Fruit fly (Drosophila melanogaster) whole organism, prepupa: ENCODE data around the gene CG11779.
A peak's percentile ranks its signal among the peaks of the same experiment; 100 is the strongest.

Experiments used
- Blimp-1 ChIP-seq: fragments of 200-800 bp; sonication (Bioruptor generic); optimal IDR thresholded peaks from 3 replicates; lab custom pipeline; 2017; ENCODE audit warnings: missing biosample characterization, missing genetic modification characterization, mild to moderate bottlenecking, moderate library complexity, missing genetic modification reagents
- CG10631 ChIP-seq: fragments of 200-800 bp; sonication (Bioruptor generic); optimal IDR thresholded peaks from 2 replicates; lab custom pipeline; 2016; ENCODE audit warnings: missing biosample characterization, missing genetic modification characterization
- CG10669 ChIP-seq: fragments of 200-800 bp; sonication (Bioruptor generic); optimal IDR thresholded peaks from 3 replicates; lab custom pipeline; 2018; ENCODE audit warnings: missing biosample characterization, mild to moderate bottlenecking, missing genetic modification characterization, moderate library complexity
- CG11294 ChIP-seq: fragments of 200-800 bp; sonication (Bioruptor generic); IDR thresholded peaks from 2 replicates; pipeline ENCODE4 v1.3.6; 2022; ENCODE audit warnings: missing biosample characterization, missing genetic modification characterization
- CG11762 ChIP-seq: fragments of 200-800 bp; sonication (Bioruptor generic); optimal IDR thresholded peaks from 3 replicates; lab custom pipeline; 2016; ENCODE audit warnings: missing biosample characterization, missing genetic modification characterization; ENCODE audit not compliant: insufficient read depth
- CG11902 ChIP-seq: fragments of 200-800 bp; sonication (Bioruptor generic); optimal IDR thresholded peaks from 3 replicates; lab custom pipeline; 2016; ENCODE audit warnings: missing biosample characterization, missing genetic modification characterization
- CG16779 ChIP-seq: fragments of 200-800 bp; sonication (Bioruptor generic); optimal IDR thresholded peaks from 3 replicates; lab custom pipeline; 2017; ENCODE audit warnings: missing biosample characterization, mild to moderate bottlenecking, missing genetic modification characterization
- CG3032 ChIP-seq: fragments of 200-800 bp; optimal IDR thresholded peaks from 2 replicates; lab custom pipeline; 2019; ENCODE audit warnings: missing biosample characterization, mild to moderate bottlenecking, missing genetic modification characterization, moderate library complexity
- CG31627 ChIP-seq: fragments of 200-800 bp; sonication (Bioruptor generic); optimal IDR thresholded peaks from 3 replicates; lab custom pipeline; 2016; ENCODE audit warnings: missing biosample characterization, missing genetic modification characterization
- CG32006 ChIP-seq: fragments of 200-800 bp; sonication (Bioruptor generic); optimal IDR thresholded peaks from 3 replicates; lab custom pipeline; 2017; ENCODE audit warnings: missing biosample characterization, mild to moderate bottlenecking, missing genetic modification characterization
- CG34406 ChIP-seq: fragments of 200-800 bp; sonication (Bioruptor generic); optimal IDR thresholded peaks from 3 replicates; lab custom pipeline; 2016; ENCODE audit warnings: missing biosample characterization, missing genetic modification characterization
- CG3919 ChIP-seq: fragments of 200-800 bp; sonication (Bioruptor generic); optimal IDR thresholded peaks from 3 replicates; lab custom pipeline; 2016; ENCODE audit warnings: missing biosample characterization, missing genetic modification characterization
- CG6792 ChIP-seq: fragments of 200-800 bp; sonication (Bioruptor generic); optimal IDR thresholded peaks from 3 replicates; lab custom pipeline; 2016; ENCODE audit warnings: missing biosample characterization, missing genetic modification characterization
- CG6808 ChIP-seq: fragments of 200-800 bp; sonication (Bioruptor generic); optimal IDR thresholded peaks from 3 replicates; lab custom pipeline; 2017; ENCODE audit warnings: missing biosample characterization, missing genetic modification characterization, mild to moderate bottlenecking, moderate library complexity, missing genetic modification reagents
- CG6854 ChIP-seq: fragments of 200-800 bp; sonication (Bioruptor generic); optimal IDR thresholded peaks from 2 replicates; lab custom pipeline; 2017; ENCODE audit warnings: missing biosample characterization, mild to moderate bottlenecking, missing genetic modification characterization
- CG7368 ChIP-seq: fragments of 200-800 bp; sonication (Bioruptor generic); optimal IDR thresholded peaks from 3 replicates; lab custom pipeline; 2016; ENCODE audit warnings: missing biosample characterization, missing genetic modification characterization
- CG8119 ChIP-seq: fragments of 200-800 bp; sonication (Bioruptor generic); IDR thresholded peaks from 3 replicates; pipeline ENCODE4 v1.3.6; 2022; ENCODE audit warnings: missing biosample characterization, missing genetic modification characterization
- CG8319 ChIP-seq: fragments of 200-800 bp; sonication (Bioruptor generic); optimal IDR thresholded peaks from 3 replicates; lab custom pipeline; 2016; ENCODE audit warnings: missing biosample characterization, missing genetic modification characterization
- CG8632 ChIP-seq: fragments of 200-800 bp; sonication (Bioruptor generic); optimal IDR thresholded peaks from 3 replicates; lab custom pipeline; 2016; ENCODE audit warnings: missing biosample characterization, missing genetic modification characterization
- CG9139 ChIP-seq: fragments of 200-800 bp; sonication (Bioruptor generic); optimal IDR thresholded peaks from 3 replicates; lab custom pipeline; 2017; ENCODE audit warnings: missing biosample characterization, mild to moderate bottlenecking, missing genetic modification characterization
- Eip78C ChIP-seq: fragments of 200-800 bp; sonication (Bioruptor generic); peaks from one replicate; lab custom pipeline; 2016; ENCODE audit warnings: missing biosample characterization, missing genetic modification characterization
- Eip93F ChIP-seq: fragments of 200-800 bp; sonication (Bioruptor generic); optimal IDR thresholded peaks from 2 replicates; lab custom pipeline; 2016; ENCODE audit warnings: missing biosample characterization, mild to moderate bottlenecking, missing genetic modification characterization
- Ets21C ChIP-seq: fragments of 200-800 bp; sonication (Bioruptor generic); optimal IDR thresholded peaks from 3 replicates; lab custom pipeline; 2016; ENCODE audit warnings: missing biosample characterization, missing genetic modification characterization
- Gug ChIP-seq: fragments of 200-800 bp; sonication (Bioruptor generic); IDR thresholded peaks from 2 replicates; pipeline ENCODE4 v1.3.6; 2022; ENCODE audit warnings: missing biosample characterization, missing genetic modification characterization
- Hr39 ChIP-seq: fragments of 200-800 bp; sonication (Bioruptor generic); optimal IDR thresholded peaks from 2 replicates; lab custom pipeline; 2016; ENCODE audit warnings: missing biosample characterization, missing genetic modification characterization
- Hr4 ChIP-seq: fragments of 200-800 bp; sonication (Bioruptor generic); optimal IDR thresholded peaks from 3 replicates; lab custom pipeline; 2016; ENCODE audit warnings: missing biosample characterization, missing genetic modification characterization
- Met ChIP-seq: fragments of 200-800 bp; sonication (Bioruptor generic); optimal IDR thresholded peaks from 3 replicates; lab custom pipeline; 2016; ENCODE audit warnings: missing biosample characterization, missing genetic modification characterization
- Sox102F ChIP-seq: fragments of 200-800 bp; sonication (Bioruptor generic); optimal IDR thresholded peaks from 2 replicates; lab custom pipeline; 2016; ENCODE audit warnings: missing biosample characterization, mild to moderate bottlenecking, missing genetic modification characterization
- Sox14 ChIP-seq: fragments of 200-800 bp; sonication (Bioruptor generic); optimal IDR thresholded peaks from 3 replicates; lab custom pipeline; 2016; ENCODE audit warnings: missing biosample characterization, missing genetic modification characterization
- Sox15 ChIP-seq: fragments of 200-800 bp; sonication (Bioruptor generic); optimal IDR thresholded peaks from 3 replicates; lab custom pipeline; 2016; ENCODE audit warnings: missing biosample characterization, missing genetic modification characterization
- acj6 ChIP-seq: fragments of 200-800 bp; sonication (Bioruptor generic); optimal IDR thresholded peaks from 3 replicates; lab custom pipeline; 2016; ENCODE audit warnings: missing biosample characterization, missing genetic modification characterization
- cyc ChIP-seq: fragments of 200-800 bp; sonication (Bioruptor generic); optimal IDR thresholded peaks from 3 replicates; lab custom pipeline; 2016; ENCODE audit warnings: missing biosample characterization, missing genetic modification characterization
- dsx ChIP-seq: fragments of 200-800 bp; optimal IDR thresholded peaks from 3 replicates; lab custom pipeline; 2019; ENCODE audit warnings: missing biosample characterization, mild to moderate bottlenecking, missing genetic modification characterization, moderate library complexity; ENCODE audit not compliant: poor library complexity, severe bottlenecking
- eg ChIP-seq: fragments of 200-800 bp; sonication (Bioruptor generic); IDR thresholded peaks from 3 replicates; pipeline ENCODE4 v1.3.6; 2022; ENCODE audit warnings: missing biosample characterization, missing genetic modification characterization
- esn ChIP-seq: fragments of 200-800 bp; sonication (Bioruptor generic); optimal IDR thresholded peaks from 2 replicates; lab custom pipeline; 2016; ENCODE audit warnings: missing biosample characterization, mild to moderate bottlenecking, missing genetic modification characterization, moderate library complexity
- fkh ChIP-seq: fragments of 200-800 bp; sonication (Bioruptor generic); optimal IDR thresholded peaks from 3 replicates; lab custom pipeline; 2017; ENCODE audit warnings: missing biosample characterization, mild to moderate bottlenecking, missing genetic modification characterization, moderate library complexity
- lz ChIP-seq: fragments of 200-800 bp; sonication (Bioruptor generic); optimal IDR thresholded peaks from 3 replicates; lab custom pipeline; 2016; ENCODE audit warnings: missing biosample characterization, missing genetic modification characterization
- net ChIP-seq: fragments of 200-800 bp; sonication (Bioruptor generic); optimal IDR thresholded peaks from 3 replicates; lab custom pipeline; 2016; ENCODE audit warnings: missing biosample characterization, missing genetic modification characterization
- pdm3 ChIP-seq: fragments of 200-800 bp; sonication (Bioruptor generic); optimal IDR thresholded peaks from 3 replicates; lab custom pipeline; 2016; ENCODE audit warnings: missing biosample characterization, missing genetic modification characterization
- salr ChIP-seq, 2 experiments: fragments of 200-800 bp; sonication (Bioruptor generic); optimal IDR thresholded peaks; 3 replicates each; lab custom pipeline; 2016 to 2018; ENCODE audit warnings: missing biosample characterization in 2 of 2, missing genetic modification characterization in 2 of 2, mild to moderate bottlenecking in 1 of 2
- spab ChIP-seq: fragments of 200-800 bp; sonication (Bioruptor generic); optimal IDR thresholded peaks from 2 replicates; lab custom pipeline; 2017; ENCODE audit warnings: missing biosample characterization, mild to moderate bottlenecking, missing genetic modification characterization, missing genetic modification reagents
- ss ChIP-seq, 2 experiments: fragments of 200-800 bp; sonication (Bioruptor generic); optimal IDR thresholded peaks; 2 replicates in 1 of 2; 3 replicates in 1 of 2; lab custom pipeline; 2017 to 2018; ENCODE audit warnings: mild to moderate bottlenecking in 2 of 2, missing biosample characterization in 2 of 2, missing genetic modification characterization in 2 of 2, moderate library complexity in 1 of 2
- svp ChIP-seq: fragments of 200-800 bp; sonication (Bioruptor generic); peaks from one replicate; lab custom pipeline; 2016; ENCODE audit warnings: missing biosample characterization, missing genetic modification characterization
- topi ChIP-seq: fragments of 200-800 bp; sonication (Bioruptor generic); optimal IDR thresholded peaks from 3 replicates; lab custom pipeline; 2016; ENCODE audit warnings: missing biosample characterization, missing genetic modification characterization
- vri ChIP-seq: fragments of 200-800 bp; sonication (Bioruptor generic); optimal IDR thresholded peaks from 3 replicates; lab custom pipeline; 2016; ENCODE audit warnings: missing biosample characterization, mild to moderate bottlenecking, missing genetic modification characterization

CG11779 gene

dm6 chr3R:19162135-19162616 is 2.5 kb upstream of the CG11779 start, which contains the start of the genes CG42359 and Nsun5 (continued):
- no peak for TF ChIP-seq CG16779
- TF ChIP-seq CG6792, result peak; percentile 78
- TF ChIP-seq CG8319, result peak; percentile 56
- peak; percentile 9 to 60 for TF ChIP-seq ss (GFP tag; optimal IDR thresholded peaks at IDR 0.05; lab: Kevin White, UChicago)
- peak; percentile 44 to 74 for TF ChIP-seq salr (GFP tag; optimal IDR thresholded peaks at IDR 0.05; lab: Kevin White, UChicago)
- peak; percentile 29 for TF ChIP-seq Eip93F (GFP tag; lab: Kevin White, UChicago)
- TF ChIP-seq fkh (GFP tag; lab: Kevin White, UChicago), result peak; percentile 95
- TF ChIP-seq CG11762 (GFP tag; lab: Kevin White, UChicago), result peak; percentile 71
- peak; percentile 78 for TF ChIP-seq topi
- no peak for TF ChIP-seq CG6854 (GFP tag; lab: Kevin White, UChicago)
- no peak for TF ChIP-seq CG9139 (GFP tag; lab: Kevin White, UChicago)
- TF ChIP-seq esn (GFP tag; lab: Kevin White, UChicago), result peak; percentile 86
- peak; percentile 90 for TF ChIP-seq cyc (GFP tag; lab: Kevin White, UChicago)
- TF ChIP-seq CG11294 (GFP tag; lab: Robert Waterston, UW), result peak; percentile 38; the same call in 1 of the 2 replicates
- peak; percentile 65 for TF ChIP-seq CG11902
- peak; percentile 83 for TF ChIP-seq CG3032 (tag; lab: Kevin White, UChicago)
- peak; percentile 81 for TF ChIP-seq Sox102F
- peak; percentile 89 for TF ChIP-seq Hr39 (GFP tag; lab: Kevin White, UChicago)
- TF ChIP-seq CG31627, result peak; percentile 88
- peak; percentile 82 for TF ChIP-seq acj6 (GFP tag; lab: Kevin White, UChicago)

- TF ChIP-seq CG7368 (GFP tag; lab: Kevin White, UChicago), result no peak
- no peak for TF ChIP-seq Sox14 (GFP tag; lab: Kevin White, UChicago)
- no peak for TF ChIP-seq Sox102F
- no peak for TF ChIP-seq CG34406 (GFP tag; lab: Kevin White, UChicago)
- no peak for TF ChIP-seq spab (GFP tag; lab: Kevin White, UChicago)
- TF ChIP-seq Blimp-1 (GFP tag; lab: Kevin White, UChicago), result no peak
- no peak for TF ChIP-seq eg (GFP tag; lab: Robert Waterston, UW)
- no peak for TF ChIP-seq Sox15 (GFP tag; lab: Kevin White, UChicago)
- TF ChIP-seq CG6854 (GFP tag; lab: Kevin White, UChicago), result no peak
- peak; percentile 30 for TF ChIP-seq Eip78C (GFP tag; lab: Kevin White, UChicago)
- TF ChIP-seq CG10631 (GFP tag; lab: Kevin White, UChicago), result no peak
- peak; percentile 55 for TF ChIP-seq svp (GFP tag; lab: Kevin White, UChicago)
- no peak for TF ChIP-seq CG8632 (GFP tag; lab: Kevin White, UChicago)
- no peak for TF ChIP-seq Met (GFP tag; lab: Kevin White, UChicago)
- no peak for TF ChIP-seq pdm3
Observed at dm6 chr3R:19157997-19158396, 1.7 kb downstream of the CG11779 start.

dm6 chr3R:19156670-19157402 is 2.8 kb downstream of the CG11779 start, which contains the start of gene nanos:
Gene nanos, plus strand, starts transcription at chr3R:19157238.
- TF ChIP-seq CG6854 (GFP tag; lab: Kevin White, UChicago) (no peak), CG10669 (GFP tag; lab: Kevin White, UChicago) (no peak), CG32006 (GFP tag; lab: Kevin White, UChicago) (peak; percentile 21), net (GFP tag; lab: Kevin White, UChicago) (peak; percentile 17), ss (GFP tag; optimal IDR thresholded peaks at IDR 0.05; lab: Kevin White, UChicago) (no peak), eg (GFP tag; lab: Robert Waterston, UW) (peak; percentile 33; the same call in 1 of the 3 replicates), Met (GFP tag; lab: Kevin White, UChicago) (no peak), Hr4 (GFP tag; lab: Kevin White, UChicago) (no peak), lz (peak; percentile 68), CG7368 (GFP tag; lab: Kevin White, UChicago) (no peak), CG6808 (no peak), Sox15 (GFP tag; lab: Kevin White, UChicago) (no peak), CG31627 (peak; percentile 59), fkh (GFP tag; lab: Kevin White, UChicago) (no peak), CG11902 (peak; percentile 39), cyc (GFP tag; lab: Kevin White, UChicago) (peak; percentile 64), Ets21C (GFP tag; lab: Kevin White, UChicago) (peak; percentile 29), CG8319 (no peak), CG8119 (GFP tag; lab: Robert Waterston, UW) (no peak; the same call in 2 of the 3 replicates), dsx (GFP tag; lab: Kevin White, UChicago) (no peak), vri (peak; percentile 73), Hr39 (GFP tag; lab: Kevin White, UChicago) (peak; percentile 46), Gug (GFP tag; lab: Robert Waterston, UW) (peak; percentile 25; the same call in 1 of the 2 replicates), CG3919 (GFP tag; lab: Kevin White, UChicago) (peak; percentile 58), CG6792 (peak; percentile 11)
